Worm (Caenorhabditis elegans): Measurements from ENCODE around the gene gcy-22.
A peak's percentile ranks its signal among the peaks of the same experiment; 100 is the strongest.

Gene gcy-22

DNA sequence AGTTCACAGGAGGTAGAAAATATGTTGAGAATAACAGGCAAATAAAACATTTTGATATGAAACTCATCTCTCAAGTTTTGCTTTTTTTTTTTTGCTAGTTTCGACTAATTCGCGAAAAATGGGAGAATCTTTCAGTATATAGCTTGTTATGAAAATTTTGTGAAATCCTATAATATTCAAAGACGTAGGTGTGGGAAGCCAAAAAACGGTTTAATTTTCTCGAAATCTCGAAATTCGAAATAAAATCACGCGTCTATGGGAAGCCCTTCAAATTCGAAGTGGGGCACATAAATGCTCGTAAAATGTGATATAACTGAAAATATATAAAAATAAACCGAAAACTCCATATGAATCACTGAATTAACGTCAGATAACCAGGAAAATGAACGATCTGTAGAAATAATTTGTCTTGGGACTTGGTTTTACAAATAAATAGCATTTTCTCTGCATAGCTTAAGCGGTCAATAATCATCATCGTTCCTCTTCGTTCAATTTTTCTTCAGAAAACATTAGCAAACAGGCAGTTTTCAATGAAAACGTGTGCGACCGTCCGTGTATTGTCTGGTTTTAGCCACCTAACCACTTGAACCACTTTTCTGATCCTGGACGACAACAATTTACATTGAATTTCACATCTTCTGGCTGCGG lies at the start of gene gcy-22, which contains the start of gene grl-14:
gcy-22 (minus strand) TSS at position 101 of the 648 bp plus-strand sequence.
grl-14 (plus strand) TSS at position 598 of the 648 bp plus-strand sequence.
- TF ChIP-seq W03F9.2 (tag; optimal IDR thresholded peaks at IDR 0.05) = no peak
- no peak for TF ChIP-seq him-1 (tag; optimal IDR thresholded peaks at IDR 0.05)
- TF ChIP-seq dao-5 (tag; optimal IDR thresholded peaks at IDR 0.05) = no peak

DNA sequence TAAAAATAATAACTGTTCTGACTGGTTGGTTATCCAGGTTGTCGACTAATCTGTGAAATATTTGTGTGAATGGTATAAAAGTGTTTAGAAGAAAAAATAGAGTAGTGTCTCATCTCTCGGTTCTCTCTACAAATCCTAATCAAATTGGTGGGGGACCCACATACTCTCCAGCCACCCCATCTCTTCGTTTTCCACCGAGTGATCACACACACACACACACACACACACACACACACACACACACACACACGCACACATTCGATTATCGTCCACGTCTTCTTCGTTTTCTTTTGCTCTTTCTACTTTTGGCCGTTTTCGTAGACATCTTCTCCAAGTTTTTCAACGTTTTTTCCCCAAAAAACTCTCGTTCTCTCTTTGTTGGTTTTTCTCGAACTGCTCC lies 48.3 kb upstream of the gcy-22 start:
- TF ChIP-seq him-1 (tag; optimal IDR thresholded peaks at IDR 0.05) (no peak), W03F9.2 (tag; optimal IDR thresholded peaks at IDR 0.05) (no peak), dao-5 (tag; optimal IDR thresholded peaks at IDR 0.05) (no peak)

DNA sequence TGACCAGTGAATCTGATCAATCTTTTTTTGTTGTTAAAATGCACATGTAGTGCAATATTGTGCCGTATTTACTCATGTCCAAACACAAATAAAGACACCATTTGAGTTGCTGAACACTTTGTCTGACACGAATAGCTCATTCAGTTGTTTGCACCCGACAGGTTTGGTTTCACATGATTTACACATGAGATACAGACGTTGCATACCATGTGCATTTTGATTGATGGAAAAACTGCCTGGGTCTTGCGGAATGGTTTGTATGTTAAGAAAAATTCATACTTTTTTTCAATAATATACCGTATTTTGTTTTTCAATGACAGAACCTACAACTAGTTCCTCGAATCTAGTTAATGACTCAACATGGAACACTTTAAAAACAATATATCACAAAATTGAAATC lies 46.3 kb upstream of the gcy-22 start:
- TF ChIP-seq W03F9.2 (tag; optimal IDR thresholded peaks at IDR 0.05) = no peak
- TF ChIP-seq him-1 (tag; optimal IDR thresholded peaks at IDR 0.05) = no peak
- no peak for TF ChIP-seq dao-5 (tag; optimal IDR thresholded peaks at IDR 0.05)

- TF ChIP-seq him-1 (tag; optimal IDR thresholded peaks at IDR 0.05) (no peak), dao-5 (tag; optimal IDR thresholded peaks at IDR 0.05) (no peak)
Observed at ce11 chrV:20870633-20871032, 45.8 kb upstream of the gcy-22 start.

DNA sequence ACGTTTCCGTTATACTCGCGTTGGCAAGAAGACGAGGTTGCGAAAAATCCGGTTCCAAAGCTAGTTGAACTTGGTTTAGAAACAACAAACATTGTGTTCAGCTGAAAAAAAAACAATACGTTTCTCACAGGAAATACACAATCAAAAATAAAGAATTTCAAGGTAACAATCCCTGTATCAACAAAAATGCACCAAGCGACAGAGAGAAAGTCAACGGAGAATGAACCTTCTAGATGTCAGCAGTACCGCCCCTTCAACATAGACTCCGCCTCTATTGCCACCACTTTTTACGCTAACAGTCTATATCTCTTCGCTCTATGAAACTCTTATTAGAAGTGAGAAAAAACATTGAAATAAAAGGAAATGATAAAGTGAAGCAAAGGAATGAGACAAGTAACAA lies 43.5 kb upstream of the gcy-22 start, which contains the start of gene F31D4.8:
F31D4.8 (minus strand) TSS at position 101 of the 400 bp plus-strand sequence.
- TF ChIP-seq him-1 (tag; optimal IDR thresholded peaks at IDR 0.05) (no peak), dao-5 (tag; optimal IDR thresholded peaks at IDR 0.05) (no peak), W03F9.2 (tag; optimal IDR thresholded peaks at IDR 0.05) (no peak)

- peak; percentile 33 for TF ChIP-seq W03F9.2 (tag; optimal IDR thresholded peaks at IDR 0.05)
- no peak for TF ChIP-seq him-1 (tag; optimal IDR thresholded peaks at IDR 0.05)
- no peak for TF ChIP-seq dao-5 (tag; optimal IDR thresholded peaks at IDR 0.05)
Observed at ce11 chrV:20866406-20866805, 41.5 kb upstream of the gcy-22 start.

- TF ChIP-seq dao-5 (tag; optimal IDR thresholded peaks at IDR 0.05) (no peak), W03F9.2 (tag; optimal IDR thresholded peaks at IDR 0.05) (no peak), him-1 (tag; optimal IDR thresholded peaks at IDR 0.05) (no peak)
Observed at ce11 chrV:20862681-20863080, 37.8 kb upstream of the gcy-22 start, which contains the start of gene twk-35. twk-35 (plus strand) TSS chrV:20862981.

DNA sequence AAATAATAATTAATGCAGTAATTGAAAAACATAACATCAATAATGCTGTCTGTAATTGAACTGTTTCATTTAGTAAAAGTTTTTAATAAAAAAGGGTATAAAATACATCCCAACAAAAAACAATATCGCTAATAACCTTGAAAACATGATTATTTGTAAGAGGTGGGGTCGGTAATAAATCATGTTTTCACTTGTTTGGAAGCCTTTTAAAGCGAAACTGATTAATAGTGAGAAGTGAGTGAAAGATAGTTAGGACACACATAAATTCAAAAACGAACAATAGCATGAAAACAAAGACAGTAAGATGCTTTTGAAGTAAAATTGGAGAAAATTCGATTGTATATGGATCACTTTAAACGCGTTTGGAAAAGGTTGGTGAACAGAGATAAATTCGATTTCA lies 36.2 kb upstream of the gcy-22 start, which contains the start of gene try-4:
try-4 (minus strand) TSS at position 74 of the 400 bp plus-strand sequence.
- TF ChIP-seq dao-5 (tag; optimal IDR thresholded peaks at IDR 0.05) (no peak), him-1 (tag; optimal IDR thresholded peaks at IDR 0.05) (no peak), W03F9.2 (tag; optimal IDR thresholded peaks at IDR 0.05) (no peak)

- no peak for TF ChIP-seq him-1 (tag; optimal IDR thresholded peaks at IDR 0.05)
- no peak for TF ChIP-seq W03F9.2 (tag; optimal IDR thresholded peaks at IDR 0.05)
- no peak for TF ChIP-seq dao-5 (tag; optimal IDR thresholded peaks at IDR 0.05)
Observed at ce11 chrV:20853581-20854161, 28.8 kb upstream of the gcy-22 start, which contains the start of gene F31D4.5. F31D4.5 (plus strand) TSS chrV:20854071.

DNA sequence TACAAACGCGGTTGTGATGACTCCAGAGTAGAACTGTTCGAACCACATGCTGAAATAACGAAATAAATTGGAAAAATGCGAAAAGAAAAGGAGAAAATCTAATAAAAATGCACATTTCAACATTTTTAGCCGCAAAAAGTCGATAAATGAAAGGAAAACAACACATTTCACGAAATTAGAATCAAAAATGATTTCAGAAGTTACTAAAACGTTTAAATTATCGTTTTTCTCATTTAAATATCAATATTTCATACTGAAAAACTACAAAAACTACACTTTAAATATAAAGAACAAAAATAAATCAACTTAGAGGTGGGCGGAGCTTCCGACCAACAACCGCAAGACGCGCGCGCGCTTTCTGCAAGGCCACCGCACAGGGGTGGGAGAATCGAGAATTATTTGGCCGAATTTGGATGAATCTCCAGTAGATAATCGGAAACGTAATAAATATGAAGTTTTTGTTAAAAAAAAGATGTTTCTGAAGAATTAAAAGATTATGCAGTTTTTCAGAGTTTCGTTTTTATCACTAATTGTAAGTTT lies 27.1 kb upstream of the gcy-22 start, which contains the start of gene ndua-1:
ndua-1 (minus strand) TSS at position 51 of the 540 bp plus-strand sequence.
- TF ChIP-seq W03F9.2 (tag; optimal IDR thresholded peaks at IDR 0.05) = peak; percentile 60
- TF ChIP-seq dao-5 (tag; optimal IDR thresholded peaks at IDR 0.05) = no peak

DNA sequence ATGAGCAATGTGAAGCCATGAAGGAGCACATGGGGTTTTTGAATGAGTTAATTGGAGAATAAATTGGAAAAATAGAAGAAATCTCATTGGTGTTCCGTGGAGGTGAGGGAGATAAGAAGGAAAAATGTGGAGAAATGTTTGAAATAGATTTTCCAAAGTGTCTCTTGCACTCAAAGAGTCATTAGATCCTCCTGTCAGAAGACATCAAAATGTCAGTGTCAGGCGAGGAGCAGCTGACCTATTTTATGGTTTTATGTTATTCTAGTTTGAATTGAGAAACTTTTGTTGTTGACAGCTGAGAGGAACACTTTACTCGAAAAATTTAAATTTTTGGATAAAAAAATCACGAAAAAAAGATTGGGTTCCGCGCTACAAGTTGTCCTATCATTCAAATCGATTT lies 25.7 kb upstream of the gcy-22 start, which contains the start of gene clec-264:
clec-264 (minus strand) TSS at position 122 of the 400 bp plus-strand sequence.
- TF ChIP-seq dao-5 (tag; optimal IDR thresholded peaks at IDR 0.05) (no peak), him-1 (tag; optimal IDR thresholded peaks at IDR 0.05) (no peak), W03F9.2 (tag; optimal IDR thresholded peaks at IDR 0.05) (no peak)

ce11 chrV:20847743-20848229 lies 22.9 kb upstream of the gcy-22 start:
- TF ChIP-seq him-1 (tag; optimal IDR thresholded peaks at IDR 0.05) (no peak), W03F9.2 (tag; optimal IDR thresholded peaks at IDR 0.05) (peak; percentile 24), dao-5 (tag; optimal IDR thresholded peaks at IDR 0.05) (no peak)

DNA sequence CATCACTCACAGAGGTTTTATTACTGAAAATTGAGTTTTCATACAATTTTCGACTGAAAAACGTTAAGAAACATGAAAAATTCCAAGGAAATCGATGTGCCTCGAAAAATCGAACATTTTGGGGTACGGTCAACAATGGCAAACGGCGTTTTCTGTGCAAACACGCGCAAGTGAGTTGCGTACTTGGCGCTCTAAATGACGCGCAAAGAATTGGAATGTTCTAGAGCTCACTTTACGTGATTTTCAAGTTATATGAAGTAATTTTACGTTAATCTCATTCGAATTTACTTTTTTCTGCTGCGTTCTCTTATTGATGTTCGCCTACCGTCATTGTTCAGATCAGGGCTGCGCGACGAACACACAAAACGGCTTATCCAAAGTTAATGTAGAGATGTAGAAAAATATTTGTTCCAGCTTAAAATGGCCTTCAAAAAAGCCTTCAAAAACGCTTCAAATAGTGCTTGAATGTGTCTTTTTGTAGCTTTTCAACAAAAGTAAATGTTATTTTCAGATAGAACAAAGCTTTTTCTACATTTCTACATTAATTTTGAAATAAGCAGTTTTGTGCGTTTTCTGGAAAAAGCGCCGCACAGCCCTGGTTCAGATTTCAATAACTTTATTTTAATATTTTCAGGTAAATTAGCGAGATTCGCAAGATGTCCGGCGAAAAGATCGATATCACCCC lies 20.8 kb upstream of the gcy-22 start, which contains the start of the genes F31D4.2 and fkb-6:
F31D4.2 (minus strand) TSS at position 23 of the 685 bp plus-strand sequence.
fkb-6 (plus strand) TSS at position 635 of the 685 bp plus-strand sequence.
- TF ChIP-seq him-1 (tag; optimal IDR thresholded peaks at IDR 0.05) = peak; percentile 2
- no peak for TF ChIP-seq dao-5 (tag; optimal IDR thresholded peaks at IDR 0.05)
- TF ChIP-seq W03F9.2 (tag; optimal IDR thresholded peaks at IDR 0.05) = peak; percentile 76

All from whole organism, L4/young adult.